Fruit fly (Drosophila melanogaster): Measurements from ENCODE around the gene CG14739.

- TF ChIP-seq CG14711 (tag; optimal IDR thresholded peaks at IDR 0.05) (no peak), toe (GFP tag; optimal IDR thresholded peaks at IDR 0.05) (no peak), ovo (GFP tag; optimal IDR thresholded peaks at IDR 0.05) (no peak), cnc (optimal IDR thresholded peaks at IDR 0.05) (no peak), kay (GFP tag; ENCODE audit: borderline replicate concordance) (no peak)
These were observed 17.4 kb downstream of the CG14739 start, which contains the start of the genes CG31358, CG42504 and CG42505 for dm6 chr3R:12031657-12032056.
